Worm (Caenorhabditis elegans) whole organism, young adult: Measurements from ENCODE around the gene F15B9.8.

Experiments
- ceh-100 ChIP-seq: fragments of 200-800 bp; sonication (Bioruptor generic); IDR thresholded peaks from 2 replicates; pipeline ENCODE4 v1.3.6; 2022; ENCODE audit warnings: missing genetic modification reagents, missing genetic modification characterization, missing compliant biosample characterization
- lin-35 ChIP-seq, 3 experiments: fragments of 150-350 bp in 2 of 3; sonication (generic microtip) in 1 of 3; optimal IDR thresholded peaks; 2 replicates each; lab custom pipeline; 2014 to 2018; ENCODE audit warnings: missing biosample characterization in 3 of 3, missing genetic modification characterization in 3 of 3, missing genetic modification reagents in 3 of 3

- TF ChIP-seq lin-35 (GFP tag; optimal IDR thresholded peaks at IDR 0.05; lab: Kevin White, UChicago) (no peak), ceh-100 (GFP tag; lab: Robert Waterston, UW) (no peak)
Observed at ce11 chrV:13022265-13022664, 33.9 kb downstream of the F15B9.8 start.
